Worm (Caenorhabditis elegans) whole organism, L4/young adult: ENCODE measurements around the gene W03B1.9.

Source experiments
- W03F9.2 ChIP-seq: fragments of 150-350 bp; optimal IDR thresholded peaks from 2 replicates; lab custom pipeline; 2014; ENCODE audit warnings: missing biosample characterization, missing genetic modification characterization
- dao-5 ChIP-seq: sonication (generic microtip); optimal IDR thresholded peaks from 2 replicates; lab custom pipeline; 2016; ENCODE audit warnings: missing genotype, missing genetic modification characterization, moderate library complexity, missing compliant biosample characterization
- him-1 ChIP-seq: sonication (generic microtip); optimal IDR thresholded peaks from 2 replicates; lab custom pipeline; 2016; ENCODE audit warnings: missing genotype, missing genetic modification reagents, missing genetic modification characterization, missing compliant biosample characterization

DNA sequence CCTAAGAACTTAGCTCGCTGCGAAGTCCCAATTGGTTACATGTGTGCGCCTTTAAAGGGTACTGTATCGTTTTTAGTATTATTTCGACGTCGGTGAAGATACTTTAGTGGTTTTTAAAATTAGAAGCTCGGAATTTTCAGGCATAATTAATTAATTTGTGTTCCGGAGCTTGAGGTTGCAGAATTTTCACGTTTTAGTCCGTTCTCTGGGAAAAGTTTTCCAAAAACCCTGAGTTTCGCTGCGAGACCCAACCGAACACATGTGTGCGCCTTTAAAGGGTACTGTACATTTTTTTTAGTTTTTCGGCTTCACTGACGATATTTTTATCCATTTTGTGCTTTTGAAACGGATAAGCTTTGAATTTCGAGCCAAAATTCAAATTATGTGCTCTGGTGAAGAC lies 36.7 kb upstream of the W03B1.9 start:
- TF ChIP-seq W03F9.2 (peak; percentile 29), dao-5 (tag; lab: Kevin White, UChicago) (no peak), him-1 (tag; lab: Kevin White, UChicago) (no peak)
